Worm (Caenorhabditis elegans) whole organism, L3 larva: ENCODE measurements around the gene fbxa-120.
A peak's percentile ranks its signal among the peaks of the same experiment; 100 is the strongest.
"Not testable (repeated sequence)": the region's sequence is repeated elsewhere in the genome, so short reads cannot be mapped to it uniquely, and the experiment has no call there.

Source experiments
- aly-2 ChIP-seq: fragments of 150-350 bp; optimal IDR thresholded peaks from 2 replicates; lab custom pipeline; 2014; ENCODE audit warnings: missing biosample characterization, missing genetic modification characterization
- ama-1 ChIP-seq: fragments of 150-350 bp; optimal IDR thresholded peaks from 2 replicates; lab custom pipeline; 2018
- ceh-16 ChIP-seq: sonication (generic microtip); optimal IDR thresholded peaks from 2 replicates; lab custom pipeline; 2017; ENCODE audit warnings: missing biosample characterization, missing genetic modification characterization
- ceh-28 ChIP-seq: fragments of 150-350 bp; optimal IDR thresholded peaks from 2 replicates; lab custom pipeline; 2014; ENCODE audit warnings: missing biosample characterization, missing genetic modification reagents, missing genetic modification characterization
- ceh-82 ChIP-seq: fragments of 150-350 bp; optimal IDR thresholded peaks from 2 replicates; lab custom pipeline; 2014; ENCODE audit warnings: missing biosample characterization, missing genetic modification characterization
- ceh-9 ChIP-seq: sonication (generic microtip); optimal IDR thresholded peaks from 2 replicates; lab custom pipeline; 2018; ENCODE audit warnings: missing biosample characterization, missing genetic modification characterization
- daf-12 ChIP-seq: fragments of 150-350 bp; optimal IDR thresholded peaks from 2 replicates; lab custom pipeline; 2014; ENCODE audit warnings: missing biosample characterization, missing genetic modification reagents, missing genetic modification characterization
- egl-27 ChIP-seq: sonication (generic microtip); optimal IDR thresholded peaks from 4 replicates; lab custom pipeline; 2017; ENCODE audit warnings: missing biosample characterization, missing genetic modification reagents, missing genetic modification characterization
- elt-1 ChIP-seq: fragments of 150-350 bp; optimal IDR thresholded peaks from 2 replicates; lab custom pipeline; 2014; ENCODE audit warnings: missing biosample characterization, missing genetic modification characterization
- elt-2 ChIP-seq: sonication (generic microtip); optimal IDR thresholded peaks from 2 replicates; lab custom pipeline; 2016; ENCODE audit warnings: missing genetic modification reagents, mild to moderate bottlenecking, missing genetic modification characterization, missing compliant biosample characterization
- elt-3 ChIP-seq, 3 experiments: fragments of 150-350 bp in 1 of 3; sonication (generic microtip) in 2 of 3; optimal IDR thresholded peaks; 2 replicates in 2 of 3; 4 replicates in 1 of 3; lab custom pipeline; 2014 to 2017; ENCODE audit warnings: missing biosample characterization in 3 of 3, missing genetic modification characterization in 3 of 3
- eor-1 ChIP-seq, 2 experiments: fragments of 150-350 bp; optimal IDR thresholded peaks; 2 replicates each; lab custom pipeline; 2014 to 2018; ENCODE audit warnings: missing biosample characterization in 2 of 2, missing genetic modification characterization in 2 of 2
- fkh-10 ChIP-seq: sonication (generic microtip); optimal IDR thresholded peaks from 2 replicates; lab custom pipeline; 2017; ENCODE audit warnings: missing biosample characterization, missing genetic modification reagents, missing genetic modification characterization
- fkh-2 ChIP-seq: fragments of 150-350 bp; optimal IDR thresholded peaks from 2 replicates; lab custom pipeline; 2014; ENCODE audit warnings: missing biosample characterization, missing genetic modification reagents, missing genetic modification characterization
- fos-1 ChIP-seq: fragments of 150-350 bp; optimal IDR thresholded peaks from 2 replicates; lab custom pipeline; 2014; ENCODE audit warnings: missing biosample characterization, missing genetic modification characterization
- hmg-11 ChIP-seq: sonication (generic microtip); optimal IDR thresholded peaks from 2 replicates; lab custom pipeline; 2016; ENCODE audit warnings: missing genetic modification characterization, missing compliant biosample characterization
- lin-39 ChIP-seq: fragments of 150-350 bp; optimal IDR thresholded peaks from 2 replicates; lab custom pipeline; 2018; ENCODE audit warnings: missing biosample characterization, missing genetic modification reagents, missing genetic modification characterization
- lsy-12 ChIP-seq: sonication (generic microtip); optimal IDR thresholded peaks from 2 replicates; lab custom pipeline; 2016; ENCODE audit warnings: mild to moderate bottlenecking, missing genetic modification characterization, missing compliant biosample characterization
- mdl-1 ChIP-seq: fragments of 150-350 bp; optimal IDR thresholded peaks from 2 replicates; lab custom pipeline; 2014; ENCODE audit warnings: missing biosample characterization, missing genetic modification characterization
- mml-1 ChIP-seq: fragments of 150-350 bp; sonication (generic microtip); optimal IDR thresholded peaks from 3 replicates; lab custom pipeline; 2014; ENCODE audit warnings: missing biosample characterization, missing genetic modification characterization
- nfya-1 ChIP-seq: sonication (generic microtip); optimal IDR thresholded peaks from 2 replicates; lab custom pipeline; 2017; ENCODE audit warnings: missing genetic modification characterization, mild to moderate bottlenecking, missing compliant biosample characterization, antibody characterized with exemption, moderate library complexity; ENCODE audit not compliant: insufficient read depth
- nhr-11 ChIP-seq: fragments of 150-350 bp; optimal IDR thresholded peaks from 2 replicates; lab custom pipeline; 2014; ENCODE audit warnings: missing biosample characterization, missing genetic modification characterization
- nhr-12 ChIP-seq: fragments of 150-350 bp; optimal IDR thresholded peaks from 2 replicates; lab custom pipeline; 2014; ENCODE audit warnings: missing biosample characterization, missing genetic modification characterization
- nhr-23 ChIP-seq: fragments of 150-350 bp; optimal IDR thresholded peaks from 2 replicates; lab custom pipeline; 2014; ENCODE audit warnings: missing biosample characterization, missing genetic modification reagents, missing genetic modification characterization
- nhr-25 ChIP-seq: sonication (generic microtip); optimal IDR thresholded peaks from 2 replicates; lab custom pipeline; 2017; ENCODE audit warnings: missing biosample characterization, missing genetic modification characterization
- nhr-28 ChIP-seq: fragments of 150-350 bp; optimal IDR thresholded peaks from 2 replicates; lab custom pipeline; 2014; ENCODE audit warnings: missing biosample characterization, missing genetic modification characterization
- nhr-43 ChIP-seq: sonication (generic microtip); optimal IDR thresholded peaks from 2 replicates; lab custom pipeline; 2016; ENCODE audit warnings: mild to moderate bottlenecking, missing genetic modification characterization, missing compliant biosample characterization; ENCODE audit not compliant: poor library complexity, severe bottlenecking
- nhr-67 ChIP-seq: fragments of 150-350 bp; optimal IDR thresholded peaks from 2 replicates; lab custom pipeline; 2014; ENCODE audit warnings: missing biosample characterization, missing genetic modification characterization
- nhr-76 ChIP-seq: fragments of 150-350 bp; sonication (generic microtip); optimal IDR thresholded peaks from 5 replicates; lab custom pipeline; 2014; ENCODE audit warnings: missing biosample characterization, missing genetic modification characterization
- pha-4 ChIP-seq: fragments of 150-350 bp; optimal IDR thresholded peaks from 2 replicates; lab custom pipeline; 2014; ENCODE audit warnings: missing biosample characterization, missing genetic modification reagents, missing genetic modification characterization
- pqm-1 ChIP-seq: fragments of 150-350 bp; optimal IDR thresholded peaks from 2 replicates; lab custom pipeline; 2017; ENCODE audit warnings: missing biosample characterization, missing genetic modification characterization, inconsistent platforms
- sea-2 ChIP-seq: fragments of 150-350 bp; sonication (generic microtip); optimal IDR thresholded peaks from 4 replicates; lab custom pipeline; 2014; ENCODE audit warnings: missing biosample characterization, missing genetic modification reagents, missing genetic modification characterization
- skn-1 ChIP-seq: fragments of 150-350 bp; optimal IDR thresholded peaks from 2 replicates; lab custom pipeline; 2014; ENCODE audit warnings: missing biosample characterization, missing genetic modification characterization
- snpc-4 ChIP-seq: fragments of 150-350 bp; optimal IDR thresholded peaks from 2 replicates; lab custom pipeline; 2014; ENCODE audit warnings: missing biosample characterization, missing genetic modification characterization
- tbx-2 ChIP-seq: sonication (generic microtip); optimal IDR thresholded peaks from 2 replicates; lab custom pipeline; 2016; ENCODE audit warnings: mild to moderate bottlenecking, missing genetic modification characterization, missing compliant biosample characterization
- unc-39 ChIP-seq: sonication (generic microtip); optimal IDR thresholded peaks from 4 replicates; lab custom pipeline; 2017; ENCODE audit warnings: missing biosample characterization, missing genetic modification characterization
- unc-62 ChIP-seq: fragments of 150-350 bp; sonication (generic microtip); optimal IDR thresholded peaks from 4 replicates; lab custom pipeline; 2014; ENCODE audit warnings: missing biosample characterization, missing genetic modification reagents, missing genetic modification characterization
- zag-1 ChIP-seq: fragments of 150-350 bp; optimal IDR thresholded peaks from 2 replicates; lab custom pipeline; 2014; ENCODE audit warnings: missing biosample characterization, missing genetic modification characterization
- ztf-11 ChIP-seq: fragments of 150-350 bp; optimal IDR thresholded peaks from 2 replicates; lab custom pipeline; 2014; ENCODE audit warnings: missing biosample characterization, missing genetic modification characterization
- ztf-4 ChIP-seq: fragments of 150-350 bp; optimal IDR thresholded peaks from 2 replicates; lab custom pipeline; 2014; ENCODE audit warnings: missing biosample characterization, missing genetic modification characterization

fbxa-120 gene

ce11 chrX:17310730-17311312 lies 8.3 kb downstream of the fbxa-120 start, which contains the start of gene C53C11.4:
Gene C53C11.4 (plus strand): TSS chrX:17310908.
- not testable (repeated sequence) for TF ChIP-seq mml-1 (tag; lab: Kevin White, UChicago); daf-12; nhr-25 (tag; lab: Kevin White, UChicago)

ce11 chrX:17314948-17315347 lies 12.4 kb downstream of the fbxa-120 start:
- TF ChIP-seq eor-1 (tag; optimal IDR thresholded peaks at IDR 0.05; lab: Kevin White, UChicago) (no peak), mdl-1 (tag; lab: Kevin White, UChicago) (no peak), hmg-11 (tag; lab: Kevin White, UChicago) (peak; percentile 88), aly-2 (no peak), ceh-28 (tag; lab: Kevin White, UChicago) (no peak), fkh-2 (tag; lab: Kevin White, UChicago) (no peak), nhr-43 (no peak), nhr-23 (tag; lab: Kevin White, UChicago) (no peak), ztf-11 (tag; lab: Kevin White, UChicago) (no peak), nhr-11 (tag; lab: Kevin White, UChicago) (no peak), sea-2 (GFP tag; lab: Kevin White, UChicago) (no peak), fkh-10 (GFP tag; lab: Kevin White, UChicago) (no peak), elt-1 (tag; lab: Kevin White, UChicago) (no peak), elt-2 (tag; lab: Kevin White, UChicago) (no peak), skn-1 (tag; lab: Kevin White, UChicago) (no peak), elt-3 (tag; optimal IDR thresholded peaks at IDR 0.05; lab: Kevin White, UChicago) (no peak), lin-39 (tag; lab: Kevin White, UChicago) (peak; percentile 81), egl-27 (tag; lab: Kevin White, UChicago) (no peak), nhr-12 (tag; lab: Kevin White, UChicago) (no peak), ceh-16 (no peak), snpc-4 (tag; lab: Kevin White, UChicago) (no peak), pha-4 (tag; lab: Kevin White, UChicago) (no peak), ceh-9 (tag; lab: Kevin White, UChicago) (no peak), fos-1 (no peak), nfya-1 (tag; lab: Kevin White, UChicago) (peak; percentile 50), nhr-67 (tag; lab: Kevin White, UChicago) (no peak), ama-1 (lab: Kevin White, UChicago) (no peak), ceh-82 (no peak), mml-1 (tag; lab: Kevin White, UChicago) (no peak), pqm-1 (tag; lab: Kevin White, UChicago) (no peak), nhr-76 (tag; lab: Kevin White, UChicago) (no peak), nhr-28 (tag; lab: Kevin White, UChicago) (no peak), daf-12 (no peak), lsy-12 (tag; lab: Kevin White, UChicago) (peak; percentile 43), unc-39 (tag; lab: Kevin White, UChicago) (no peak), zag-1 (tag; lab: Kevin White, UChicago) (no peak), ztf-4 (tag; lab: Kevin White, UChicago) (no peak), nhr-25 (tag; lab: Kevin White, UChicago) (no peak), tbx-2 (tag; lab: Kevin White, UChicago) (no peak), unc-62 (GFP tag; lab: Kevin White, UChicago) (peak; percentile 16)
- TF ChIP-seq, all 47 proteins: peak for 5

ce11 chrX:17318284-17318683 lies 15.8 kb downstream of the fbxa-120 start, which contains the start of gene ptr-5:
Gene ptr-5 (plus strand): TSS chrX:17318584.
- no peak for TF ChIP-seq aly-2
